Fruit fly (Drosophila melanogaster) whole organism, embryonic: ENCODE results near the gene Fer3.
A peak's percentile ranks its signal among the peaks of the same experiment; 100 is the strongest.

Source experiments
- Bdp1 ChIP-seq: fragments of 200-800 bp; sonication (Bioruptor generic); optimal IDR thresholded peaks from 3 replicates; lab custom pipeline; 2016; ENCODE audit warnings: missing biosample characterization, missing genetic modification characterization
- Bteb2 ChIP-seq: fragments of 200-800 bp; sonication (Bioruptor generic); optimal IDR thresholded peaks from 2 replicates; lab custom pipeline; 2016; ENCODE audit warnings: missing biosample characterization, missing genetic modification characterization
- CG10366 ChIP-seq: fragments of 200-800 bp; sonication (Bioruptor generic); IDR thresholded peaks from 2 replicates; pipeline ENCODE4 v1.3.6; 2022; ENCODE audit warnings: missing biosample characterization, missing genetic modification characterization
- CG11085 ChIP-seq: fragments of 200-800 bp; sonication (Bioruptor generic); IDR thresholded peaks from 2 replicates; pipeline ENCODE4 v1.3.6; 2022; ENCODE audit warnings: missing biosample characterization, missing genetic modification characterization
- CG12391 ChIP-seq: fragments of 200-800 bp; sonication (Bioruptor generic); optimal IDR thresholded peaks from 3 replicates; lab custom pipeline; 2018; ENCODE audit warnings: missing biosample characterization, mild to moderate bottlenecking, missing genetic modification characterization, moderate library complexity
- CG14441 ChIP-seq: fragments of 200-800 bp; sonication (Bioruptor generic); IDR thresholded peaks from 2 replicates; pipeline ENCODE4 v1.3.6; 2022; ENCODE audit warnings: missing biosample characterization, missing genetic modification characterization
- CG15073 ChIP-seq: fragments of 200-800 bp; sonication (Bioruptor generic); optimal IDR thresholded peaks from 2 replicates; lab custom pipeline; 2016; ENCODE audit warnings: missing biosample characterization, missing genetic modification characterization
- CG16863 ChIP-seq: fragments of 200-800 bp; sonication (Bioruptor generic); optimal IDR thresholded peaks from 3 replicates; lab custom pipeline; 2016; ENCODE audit warnings: missing biosample characterization, missing genetic modification characterization
- CG30431 ChIP-seq: fragments of 200-800 bp; sonication (Bioruptor generic); optimal IDR thresholded peaks from 2 replicates; lab custom pipeline; 2017; ENCODE audit warnings: missing biosample characterization, missing genetic modification characterization
- CG32767 ChIP-seq: fragments of 200-800 bp; sonication (Bioruptor generic); IDR thresholded peaks from 2 replicates; pipeline ENCODE4 v1.3.6; 2022; ENCODE audit warnings: missing biosample characterization, missing genetic modification characterization
- CG33213 ChIP-seq: fragments of 200-800 bp; sonication (Bioruptor generic); optimal IDR thresholded peaks from 3 replicates; lab custom pipeline; 2016; ENCODE audit warnings: missing biosample characterization, missing genetic modification characterization
- CG33557 ChIP-seq: fragments of 200-800 bp; sonication (Bioruptor generic); optimal IDR thresholded peaks from 2 replicates; lab custom pipeline; 2019; ENCODE audit warnings: missing biosample characterization, mild to moderate bottlenecking, missing genetic modification characterization, moderate library complexity
- CG34224 ChIP-seq: fragments of 200-800 bp; sonication (Bioruptor generic); IDR thresholded peaks from 3 replicates; pipeline ENCODE4 v1.3.6; 2022; ENCODE audit warnings: missing biosample characterization, missing genetic modification characterization; ENCODE audit not compliant: partially characterized antibody
- CG34376 ChIP-seq: fragments of 200-800 bp; sonication (Bioruptor generic); optimal IDR thresholded peaks from 2 replicates; lab custom pipeline; 2018; ENCODE audit warnings: missing biosample characterization, mild to moderate bottlenecking, missing genetic modification characterization
- CG4707 ChIP-seq: fragments of 200-800 bp; sonication (Bioruptor generic); optimal IDR thresholded peaks from 2 replicates; lab custom pipeline; 2018; ENCODE audit warnings: missing biosample characterization, mild to moderate bottlenecking, missing genetic modification characterization, moderate library complexity
- CG6854 ChIP-seq: fragments of 200-800 bp; sonication (Bioruptor generic); optimal IDR thresholded peaks from 3 replicates; lab custom pipeline; 2017; ENCODE audit warnings: missing biosample characterization, mild to moderate bottlenecking, missing genetic modification characterization
- CG7556 ChIP-seq: fragments of 200-800 bp; sonication (Bioruptor generic); optimal IDR thresholded peaks from 2 replicates; lab custom pipeline; 2017; ENCODE audit warnings: missing biosample characterization, mild to moderate bottlenecking, missing genetic modification characterization
- CG8765 ChIP-seq: fragments of 200-800 bp; sonication (Bioruptor generic); IDR thresholded peaks from 2 replicates; pipeline ENCODE4 v1.3.6; 2022; ENCODE audit warnings: missing biosample characterization, missing genetic modification characterization
- CG9437 ChIP-seq: fragments of 200-800 bp; sonication (Bioruptor generic); optimal IDR thresholded peaks from 2 replicates; lab custom pipeline; 2018; ENCODE audit warnings: missing biosample characterization, mild to moderate bottlenecking, missing genetic modification characterization
- CG9609 ChIP-seq: fragments of 200-800 bp; sonication (Bioruptor generic); optimal IDR thresholded peaks from 3 replicates; lab custom pipeline; 2016; ENCODE audit warnings: missing biosample characterization, missing genetic modification characterization
- CG9876 ChIP-seq: fragments of 200-800 bp; sonication (Bioruptor generic); optimal IDR thresholded peaks from 2 replicates; lab custom pipeline; 2016; ENCODE audit warnings: missing biosample characterization, missing genetic modification characterization
- Dip2 ChIP-seq: fragments of 200-800 bp; sonication (Bioruptor generic); IDR thresholded peaks from 2 replicates; pipeline ENCODE4 v1.3.6; 2022; ENCODE audit warnings: missing biosample characterization, missing genetic modification characterization
- HLHmδ ChIP-seq: fragments of 200-800 bp; sonication (Bioruptor generic); optimal IDR thresholded peaks from 2 replicates; lab custom pipeline; 2018; ENCODE audit warnings: missing biosample characterization, mild to moderate bottlenecking, missing genetic modification characterization, moderate library complexity
- Lhr ChIP-seq: fragments of 200-800 bp; sonication (Bioruptor generic); optimal IDR thresholded peaks from 3 replicates; lab custom pipeline; 2017; ENCODE audit warnings: mild to moderate bottlenecking, missing biosample characterization, missing genetic modification reagents, missing genetic modification characterization
- MTF-1 ChIP-seq: fragments of 200-800 bp; sonication (Bioruptor generic); optimal IDR thresholded peaks from 2 replicates; lab custom pipeline; 2018; ENCODE audit warnings: missing biosample characterization, mild to moderate bottlenecking, missing genetic modification characterization, borderline replicate concordance
- NfI ChIP-seq: fragments of 200-800 bp; sonication (Bioruptor generic); optimal IDR thresholded peaks from 3 replicates; lab custom pipeline; 2018; ENCODE audit warnings: missing biosample characterization, mild to moderate bottlenecking, missing genetic modification characterization, moderate library complexity
- Oaz ChIP-seq: fragments of 200-800 bp; sonication (Bioruptor generic); IDR thresholded peaks from 2 replicates; pipeline ENCODE4 v1.3.6; 2022; ENCODE audit warnings: missing biosample characterization, missing genetic modification characterization
- Rx ChIP-seq: fragments of 200-800 bp; sonication (Bioruptor generic); IDR thresholded peaks from 2 replicates; pipeline ENCODE4 v1.3.6; 2022; ENCODE audit warnings: missing biosample characterization, missing genetic modification characterization
- Sin3A ChIP-seq: fragments of >200 bp; optimal IDR thresholded peaks from 2 replicates; lab custom pipeline; 2018
- Tbp ChIP-seq: fragments of >200 bp; optimal IDR thresholded peaks from 2 replicates; lab custom pipeline; 2018; ENCODE audit warnings: missing biosample characterization, missing genetic modification characterization
- Xbp1 ChIP-seq: fragments of 200-800 bp; sonication (Bioruptor generic); optimal IDR thresholded peaks from 3 replicates; lab custom pipeline; 2016; ENCODE audit warnings: missing biosample characterization, mild to moderate bottlenecking, missing genetic modification characterization
- YL-1 ChIP-seq: fragments of 200-800 bp; sonication (Bioruptor generic); optimal IDR thresholded peaks from 3 replicates; lab custom pipeline; 2017; ENCODE audit warnings: missing biosample characterization, mild to moderate bottlenecking, missing genetic modification characterization
- bab2 ChIP-seq: fragments of 200-800 bp; sonication (Bioruptor generic); optimal IDR thresholded peaks from 2 replicates; lab custom pipeline; 2016; ENCODE audit warnings: missing biosample characterization, missing genetic modification characterization
- bsh ChIP-seq, 2 experiments: fragments of 200-800 bp; sonication (Bioruptor generic); optimal IDR thresholded peaks; 2 replicates each; lab custom pipeline; 2017 to 2018; ENCODE audit warnings: mild to moderate bottlenecking in 2 of 2, missing biosample characterization in 2 of 2, missing genetic modification characterization in 2 of 2, moderate library complexity in 1 of 2
- caup ChIP-seq: fragments of 200-800 bp; sonication (Bioruptor generic); optimal IDR thresholded peaks from 3 replicates; lab custom pipeline; 2017; ENCODE audit warnings: missing biosample characterization, mild to moderate bottlenecking, missing genetic modification characterization, moderate library complexity; ENCODE audit not compliant: severe bottlenecking
- chinmo ChIP-seq: fragments of 200-800 bp; sonication (Bioruptor generic); IDR thresholded peaks from 4 replicates; pipeline ENCODE4 v1.3.6; 2022; ENCODE audit warnings: missing biosample characterization, missing genetic modification characterization; ENCODE audit not compliant: partially characterized antibody
- crol ChIP-seq: fragments of 200-800 bp; sonication (Bioruptor generic); IDR thresholded peaks from 2 replicates; pipeline ENCODE4 v1.3.6; 2022; ENCODE audit warnings: missing biosample characterization, missing genetic modification characterization
- danr ChIP-seq: fragments of 200-800 bp; sonication (Bioruptor generic); IDR thresholded peaks from 2 replicates; pipeline ENCODE4 v1.3.6; 2022; ENCODE audit warnings: missing biosample characterization, missing genetic modification characterization
- disco-r ChIP-seq: fragments of 200-800 bp; sonication (Bioruptor generic); optimal IDR thresholded peaks from 2 replicates; lab custom pipeline; 2016; ENCODE audit warnings: missing biosample characterization, missing genetic modification characterization
- dm ChIP-seq: fragments of 200-800 bp; sonication (Bioruptor generic); optimal IDR thresholded peaks from 3 replicates; lab custom pipeline; 2016; ENCODE audit warnings: missing biosample characterization, missing genetic modification characterization
- fd96Cb ChIP-seq: fragments of 200-800 bp; sonication (Bioruptor generic); optimal IDR thresholded peaks from 2 replicates; lab custom pipeline; 2018; ENCODE audit warnings: missing biosample characterization, mild to moderate bottlenecking, missing genetic modification characterization, moderate library complexity
- ind ChIP-seq: fragments of 200-800 bp; sonication (Bioruptor generic); optimal IDR thresholded peaks from 3 replicates; lab custom pipeline; 2016; ENCODE audit warnings: missing biosample characterization, missing genetic modification characterization
- jumu ChIP-seq: fragments of 200-800 bp; sonication (Bioruptor generic); optimal IDR thresholded peaks from 3 replicates; lab custom pipeline; 2016; ENCODE audit warnings: missing biosample characterization, missing genetic modification characterization
- sc ChIP-seq, 3 experiments: fragments of >200 bp in 2 of 3; fragments of 200-800 bp in 1 of 3; sonication (Bioruptor generic) in 1 of 3; optimal IDR thresholded peaks; 2 replicates in 2 of 3; 3 replicates in 1 of 3; lab custom pipeline; 2017; ENCODE audit warnings: mild to moderate bottlenecking in 1 of 3, missing biosample characterization in 1 of 3, missing genetic modification characterization in 1 of 3, missing genetic modification reagents in 1 of 3
- sens ChIP-seq: fragments of 200-800 bp; sonication (Bioruptor generic); peaks from one replicate; lab custom pipeline; 2016; ENCODE audit warnings: missing biosample characterization, missing genetic modification characterization
- sens-2 ChIP-seq: fragments of 200-800 bp; sonication (Bioruptor generic); IDR thresholded peaks from 2 replicates; pipeline ENCODE4 v1.3.6; 2022; ENCODE audit warnings: missing biosample characterization, missing genetic modification characterization
- tna ChIP-seq: fragments of 200-800 bp; sonication (Bioruptor generic); IDR thresholded peaks from 2 replicates; pipeline ENCODE4 v1.3.6; 2022; ENCODE audit warnings: missing biosample characterization, missing genetic modification characterization; ENCODE audit not compliant: partially characterized antibody
- vfl ChIP-seq: fragments of 200-800 bp; sonication (Bioruptor generic); optimal IDR thresholded peaks from 2 replicates; lab custom pipeline; 2016; ENCODE audit warnings: missing biosample characterization, missing genetic modification characterization
- wek ChIP-seq: fragments of 200-800 bp; sonication (Bioruptor generic); optimal IDR thresholded peaks from 3 replicates; lab custom pipeline; 2018; ENCODE audit warnings: missing biosample characterization, mild to moderate bottlenecking, missing genetic modification characterization, moderate library complexity
- wor ChIP-seq: fragments of 200-800 bp; sonication (Bioruptor generic); IDR thresholded peaks from 2 replicates; pipeline ENCODE4 v1.3.6; 2022; ENCODE audit warnings: missing biosample characterization, missing genetic modification characterization

Fer3 gene

dm6 chr3R:11649449-11649848 is 44.7 kb downstream of the Fer3 start (continued):
- TF ChIP-seq CG15073 (peak; percentile 74), CG4707 (peak; percentile 82), vfl (GFP tag; lab: Kevin White, UChicago) (peak; percentile 97), CG34376 (GFP tag; lab: Kevin White, UChicago) (peak; percentile 93), Lhr (GFP tag; lab: Kevin White, UChicago) (peak; percentile 40), CG11085 (GFP tag; lab: Robert Waterston, UW) (peak; percentile 96), sc (optimal IDR thresholded peaks at IDR 0.05; lab: Kevin White, UChicago) (no peak), sc (GFP tag; optimal IDR thresholded peaks at IDR 0.05; lab: Kevin White, UChicago) (peak; percentile 66), Bdp1 (GFP tag; lab: Kevin White, UChicago) (peak; percentile 82), sens (GFP tag; lab: Kevin White, UChicago) (peak; percentile 99), CG32767 (GFP tag; lab: Robert Waterston, UW) (peak; percentile 96), CG9437 (GFP tag; lab: Kevin White, UChicago) (peak; percentile 85), Tbp (GFP tag; lab: Kevin White, UChicago) (no peak), tna (GFP tag; lab: Robert Waterston, UW) (no peak), CG10366 (GFP tag; lab: Robert Waterston, UW) (peak; percentile 98), fd96Cb (tag; lab: Kevin White, UChicago) (peak; percentile 92), CG33213 (peak; percentile 97), crol (GFP tag; lab: Robert Waterston, UW) (peak; percentile 67), YL-1 (GFP tag; lab: Kevin White, UChicago) (peak; percentile 63), CG7556 (GFP tag; lab: Kevin White, UChicago) (peak; percentile 91), Sin3A (lab: Kevin White, UChicago) (no peak), NfI (GFP tag; lab: Kevin White, UChicago) (peak; percentile 98), sens-2 (GFP tag; lab: Robert Waterston, UW) (peak; percentile 88), Rx (GFP tag; lab: Robert Waterston, UW) (peak; percentile 97), dm (GFP tag; lab: Kevin White, UChicago) (peak; percentile 90), Oaz (GFP tag; lab: Robert Waterston, UW) (peak; percentile 97), CG30431 (GFP tag; lab: Kevin White, UChicago) (peak; percentile 86), wek (GFP tag; lab: Kevin White, UChicago) (peak; percentile 84), wor (GFP tag; lab: Robert Waterston, UW) (peak; percentile 91), HLHmδ (GFP tag; lab: Kevin White, UChicago) (no peak), CG12391 (tag; lab: Kevin White, UChicago) (peak; percentile 94), CG33557 (GFP tag; lab: Kevin White, UChicago) (peak; percentile 58), Bteb2 (GFP tag; lab: Kevin White, UChicago) (peak; percentile 96), CG9876 (GFP tag; lab: Kevin White, UChicago) (peak; percentile 95), ind (GFP tag; lab: Kevin White, UChicago) (peak; percentile 98), jumu (GFP tag; lab: Kevin White, UChicago) (peak; percentile 96), disco-r (GFP tag; lab: Kevin White, UChicago) (peak; percentile 94), CG6854 (GFP tag; lab: Kevin White, UChicago) (peak; percentile 89), bab2 (GFP tag; lab: Kevin White, UChicago) (peak; percentile 98), MTF-1 (peak; percentile 89), CG16863 (peak; percentile 94), CG34224 (GFP tag; lab: Robert Waterston, UW) (0 out of 3 replicates have a peak, but pooled peaks have one; percentile 16), danr (GFP tag; lab: Robert Waterston, UW) (peak; percentile 95), caup (peak; percentile 96), bsh (GFP tag; optimal IDR thresholded peaks at IDR 0.05; lab: Kevin White, UChicago) (peak in 1 of 2 experiments; percentile 87), CG9609 (GFP tag; lab: Kevin White, UChicago) (peak; percentile 96), chinmo (GFP tag; lab: Robert Waterston, UW) (peak; percentile 54; the same call in 1 of the 4 replicates), CG14441 (GFP tag; lab: Robert Waterston, UW) (peak; percentile 98), Xbp1 (GFP tag; lab: Kevin White, UChicago) (peak; percentile 98), Dip2 (GFP tag; lab: Robert Waterston, UW) (peak; percentile 32; the same call in 1 of the 2 replicates), CG8765 (GFP tag; lab: Robert Waterston, UW) (peak; percentile 85)
